Fruit fly (Drosophila melanogaster): ENCODE data around the gene CG33159.
A peak's percentile ranks its signal among the peaks of the same experiment; 100 is the strongest.

CG33159 gene

dm6 chr3L:3225769-3226457 is 21.7 kb upstream of the CG33159 start (continued):
- TF ChIP-seq pdm3 (GFP tag; optimal IDR thresholded peaks at IDR 0.05) (no peak), CG1621 (tag; optimal IDR thresholded peaks at IDR 0.05) (no peak), Eip93F (GFP tag; optimal IDR thresholded peaks at IDR 0.05) (no peak), Ets21C (GFP tag; optimal IDR thresholded peaks at IDR 0.05) (no peak), eg (GFP tag; IDR thresholded peaks at IDR 0.05) (peak; percentile 59), Eip75B (GFP tag; optimal IDR thresholded peaks at IDR 0.05) (no peak), Smox (GFP tag; optimal IDR thresholded peaks at IDR 0.05) (no peak), CG11294 (GFP tag; IDR thresholded peaks at IDR 0.05) (no peak), spab (GFP tag; optimal IDR thresholded peaks at IDR 0.05) (no peak)

dm6 chr3L:3224740-3225719 is 20.8 kb upstream of the CG33159 start, which contains the start of gene Larp4B:
Larp4B (plus strand) TSS chr3L:3224838.
- TF ChIP-seq spab (GFP tag; optimal IDR thresholded peaks at IDR 0.05) (no peak), CG6792 (GFP tag; optimal IDR thresholded peaks at IDR 0.05) (no peak), fkh (GFP tag; optimal IDR thresholded peaks at IDR 0.05) (no peak), CG11902 (GFP tag; optimal IDR thresholded peaks at IDR 0.05) (no peak), Eip78C (GFP tag) (peak; percentile 75), Met (GFP tag; optimal IDR thresholded peaks at IDR 0.05) (no peak), vri (GFP tag; optimal IDR thresholded peaks at IDR 0.05) (no peak), ss (GFP tag; optimal IDR thresholded peaks at IDR 0.05) (no peak), Ets21C (GFP tag; optimal IDR thresholded peaks at IDR 0.05) (no peak), Ets96B (tag; optimal IDR thresholded peaks at IDR 0.05) (no peak), Eip93F (GFP tag; optimal IDR thresholded peaks at IDR 0.05) (no peak), CG34406 (GFP tag; optimal IDR thresholded peaks at IDR 0.05) (no peak), CG7368 (GFP tag; optimal IDR thresholded peaks at IDR 0.05) (no peak), CG11762 (GFP tag; optimal IDR thresholded peaks at IDR 0.05; ENCODE audit: insufficient read depth) (no peak), CG3919 (GFP tag; optimal IDR thresholded peaks at IDR 0.05) (no peak), CG4318 (GFP tag; optimal IDR thresholded peaks at IDR 0.05) (no peak), CG6163 (GFP tag; IDR thresholded peaks at IDR 0.05) (no peak), lz (GFP tag; optimal IDR thresholded peaks at IDR 0.05) (peak; percentile 8), CG8319 (GFP tag; optimal IDR thresholded peaks at IDR 0.05) (no peak), Sox14 (GFP tag; optimal IDR thresholded peaks at IDR 0.05) (peak; percentile 43), CG16779 (tag; optimal IDR thresholded peaks at IDR 0.05) (no peak), esn (GFP tag; optimal IDR thresholded peaks at IDR 0.05) (peak; percentile 40), pdm3 (GFP tag; optimal IDR thresholded peaks at IDR 0.05) (no peak), Hr39 (GFP tag; optimal IDR thresholded peaks at IDR 0.05) (no peak), dsx (GFP tag; optimal IDR thresholded peaks at IDR 0.05; ENCODE audit: poor library complexity, severe bottlenecking) (no peak), CG1621 (tag; optimal IDR thresholded peaks at IDR 0.05) (no peak), acj6 (GFP tag; optimal IDR thresholded peaks at IDR 0.05) (no peak), OdsH (GFP tag; optimal IDR thresholded peaks at IDR 0.05) (no peak), Blimp-1 (GFP tag; optimal IDR thresholded peaks at IDR 0.05) (peak; percentile 41), CG31627 (GFP tag; optimal IDR thresholded peaks at IDR 0.05) (peak; percentile 38), Gug (GFP tag; IDR thresholded peaks at IDR 0.05) (no peak), Smox (GFP tag; optimal IDR thresholded peaks at IDR 0.05) (no peak), net (GFP tag; optimal IDR thresholded peaks at IDR 0.05) (no peak), fd59A (GFP tag; optimal IDR thresholded peaks at IDR 0.05) (no peak), CG15336 (GFP tag; IDR thresholded peaks at IDR 0.05) (no peak), CG11294 (GFP tag; IDR thresholded peaks at IDR 0.05) (no peak), CG32006 (GFP tag; optimal IDR thresholded peaks at IDR 0.05) (no peak), CG10631 (GFP tag; optimal IDR thresholded peaks at IDR 0.05) (no peak), svp (GFP tag) (no peak), CG6276 (GFP tag; optimal IDR thresholded peaks at IDR 0.05) (no peak), Sox15 (GFP tag; optimal IDR thresholded peaks at IDR 0.05) (no peak), Hr4 (GFP tag; optimal IDR thresholded peaks at IDR 0.05) (no peak), eg (GFP tag; IDR thresholded peaks at IDR 0.05) (no peak), Sox102F (GFP tag; optimal IDR thresholded peaks at IDR 0.05) (no peak)
